Fruit fly (Drosophila melanogaster) whole organism, embryonic: ENCODE data around the gene CG5171.
A peak's percentile ranks its signal among the peaks of the same experiment; 100 is the strongest.

Experiments
- Atf3 ChIP-seq: fragments of 200-800 bp; sonication (Bioruptor generic); optimal IDR thresholded peaks from 3 replicates; lab custom pipeline; 2016; ENCODE audit warnings: missing biosample characterization, missing genetic modification characterization
- CG11560 ChIP-seq: fragments of 200-800 bp; sonication (Bioruptor generic); IDR thresholded peaks from 3 replicates; pipeline ENCODE4 v1.3.6; 2022; ENCODE audit warnings: missing biosample characterization, missing genetic modification characterization
- CG1647 ChIP-seq: fragments of 200-800 bp; sonication (Bioruptor generic); optimal IDR thresholded peaks from 3 replicates; lab custom pipeline; 2016; ENCODE audit warnings: missing biosample characterization, missing genetic modification characterization
- CG17186 ChIP-seq: fragments of 200-800 bp; sonication (Bioruptor generic); optimal IDR thresholded peaks from 3 replicates; lab custom pipeline; 2017; ENCODE audit warnings: missing biosample characterization, missing genetic modification reagents, missing genetic modification characterization
- CG17829 ChIP-seq: fragments of 200-800 bp; optimal IDR thresholded peaks from 2 replicates; lab custom pipeline; 2019; ENCODE audit warnings: missing biosample characterization, mild to moderate bottlenecking, missing genetic modification characterization, moderate library complexity
- CG18011 ChIP-seq: fragments of 200-800 bp; sonication (Bioruptor generic); optimal IDR thresholded peaks from 2 replicates; lab custom pipeline; 2017; ENCODE audit warnings: missing biosample characterization, missing genetic modification characterization, mild to moderate bottlenecking, moderate library complexity, missing genotype
- CG18262 ChIP-seq: fragments of 200-800 bp; optimal IDR thresholded peaks from 3 replicates; lab custom pipeline; 2019; ENCODE audit warnings: missing biosample characterization, mild to moderate bottlenecking, missing genetic modification characterization, moderate library complexity
- CG3281 ChIP-seq: fragments of 200-800 bp; sonication (Bioruptor generic); optimal IDR thresholded peaks from 3 replicates; lab custom pipeline; 2017; ENCODE audit warnings: missing biosample characterization, mild to moderate bottlenecking, missing genetic modification characterization
- CG43689 ChIP-seq: fragments of 200-800 bp; sonication (Bioruptor generic); IDR thresholded peaks from 2 replicates; pipeline ENCODE4 v1.3.6; 2022; ENCODE audit warnings: missing biosample characterization, missing genetic modification characterization
- CG6654 ChIP-seq: fragments of 200-800 bp; sonication (Bioruptor generic); optimal IDR thresholded peaks from 2 replicates; lab custom pipeline; 2017; ENCODE audit warnings: missing biosample characterization, mild to moderate bottlenecking, missing genetic modification characterization
- CG7372 ChIP-seq: fragments of 200-800 bp; sonication (Bioruptor generic); IDR thresholded peaks from 2 replicates; pipeline ENCODE4 v1.3.6; 2022; ENCODE audit warnings: missing biosample characterization, missing genetic modification characterization
- CG8388 ChIP-seq: fragments of 200-800 bp; sonication (Bioruptor generic); optimal IDR thresholded peaks from 2 replicates; lab custom pipeline; 2019; ENCODE audit warnings: missing biosample characterization, mild to moderate bottlenecking, missing genetic modification characterization, moderate library complexity
- CG9727 ChIP-seq: fragments of 200-800 bp; sonication (Bioruptor generic); optimal IDR thresholded peaks from 3 replicates; lab custom pipeline; 2017; ENCODE audit warnings: missing biosample characterization, mild to moderate bottlenecking, missing genetic modification characterization
- Deaf1 ChIP-seq: fragments of 200-800 bp; optimal IDR thresholded peaks from 3 replicates; lab custom pipeline; 2019; ENCODE audit warnings: missing biosample characterization, mild to moderate bottlenecking, missing genetic modification characterization, moderate library complexity
- Dek ChIP-seq: fragments of 200-800 bp; sonication (Bioruptor generic); optimal IDR thresholded peaks from 3 replicates; lab custom pipeline; 2019; ENCODE audit warnings: missing biosample characterization, mild to moderate bottlenecking, missing genetic modification characterization, moderate library complexity
- Dfd ChIP-seq, 2 experiments: fragments of >200 bp; optimal IDR thresholded peaks; 2 replicates each; lab custom pipeline; 2017; ENCODE audit warnings: missing biosample characterization in 2 of 2, missing genetic modification characterization in 2 of 2
- Doc3 ChIP-seq: fragments of 200-800 bp; sonication (Bioruptor generic); IDR thresholded peaks from 3 replicates; pipeline ENCODE4 v1.3.6; 2022; ENCODE audit warnings: missing biosample characterization, missing genetic modification characterization; ENCODE audit not compliant: partially characterized antibody
- Dref ChIP-seq: fragments of 200-800 bp; sonication (Bioruptor generic); IDR thresholded peaks from 2 replicates; pipeline ENCODE4 v1.3.6; 2022; ENCODE audit warnings: missing biosample characterization, missing genetic modification characterization
- Elba2 ChIP-seq: fragments of 200-800 bp; sonication (Bioruptor generic); optimal IDR thresholded peaks from 3 replicates; lab custom pipeline; 2016; ENCODE audit warnings: missing biosample characterization, missing genetic modification characterization
- HHEX ChIP-seq: fragments of 200-800 bp; sonication (Bioruptor generic); optimal IDR thresholded peaks from 3 replicates; lab custom pipeline; 2017; ENCODE audit warnings: missing biosample characterization, mild to moderate bottlenecking, missing genetic modification characterization, missing genetic modification reagents
- HmgD ChIP-seq: fragments of 200-800 bp; sonication (Bioruptor generic); optimal IDR thresholded peaks from 3 replicates; lab custom pipeline; 2016; ENCODE audit warnings: missing biosample characterization, missing genetic modification characterization
- Hr78 ChIP-seq, 2 experiments: fragments of 200-800 bp in 1 of 2; fragments of >200 bp in 1 of 2; sonication (Bioruptor generic) in 1 of 2; optimal IDR thresholded peaks; 2 replicates each; lab custom pipeline; 2017 to 2019; ENCODE audit warnings: missing biosample characterization in 2 of 2, missing genetic modification characterization in 2 of 2, mild to moderate bottlenecking in 1 of 2, moderate library complexity in 1 of 2
- Lhr ChIP-seq: fragments of 200-800 bp; sonication (Bioruptor generic); optimal IDR thresholded peaks from 3 replicates; lab custom pipeline; 2017; ENCODE audit warnings: mild to moderate bottlenecking, missing biosample characterization, missing genetic modification reagents, missing genetic modification characterization
- Lim3 ChIP-seq: fragments of 200-800 bp; sonication (Bioruptor generic); IDR thresholded peaks from 2 replicates; pipeline ENCODE4 v1.3.6; 2022; ENCODE audit warnings: missing biosample characterization, missing genetic modification characterization
- NK7.1 ChIP-seq: fragments of 200-800 bp; sonication (Bioruptor generic); optimal IDR thresholded peaks from 3 replicates; lab custom pipeline; 2016; ENCODE audit warnings: missing biosample characterization, missing genetic modification characterization
- Neu2 ChIP-seq: fragments of 200-800 bp; sonication (Bioruptor generic); optimal IDR thresholded peaks from 3 replicates; lab custom pipeline; 2016; ENCODE audit warnings: missing biosample characterization, missing genetic modification characterization, borderline replicate concordance
- Optix ChIP-seq: fragments of 200-800 bp; sonication (Bioruptor generic); IDR thresholded peaks from 3 replicates; pipeline ENCODE4 v1.3.6; 2022; ENCODE audit warnings: missing biosample characterization, missing genetic modification characterization
- Poxn ChIP-seq: fragments of 200-800 bp; sonication (Bioruptor generic); IDR thresholded peaks from 2 replicates; pipeline ENCODE4 v1.3.6; 2022; ENCODE audit warnings: missing biosample characterization, missing genetic modification characterization
- YL-1 ChIP-seq: fragments of 200-800 bp; sonication (Bioruptor generic); optimal IDR thresholded peaks from 3 replicates; lab custom pipeline; 2017; ENCODE audit warnings: missing biosample characterization, mild to moderate bottlenecking, missing genetic modification characterization
- ap ChIP-seq: fragments of 200-800 bp; sonication (Bioruptor generic); IDR thresholded peaks from 2 replicates; pipeline ENCODE4 v1.3.6; 2022; ENCODE audit warnings: missing biosample characterization, missing genetic modification characterization
- bowl ChIP-seq: fragments of 200-800 bp; sonication (Bioruptor generic); IDR thresholded peaks from 2 replicates; pipeline ENCODE4 v1.3.6; 2022; ENCODE audit warnings: missing biosample characterization, missing genetic modification characterization
- ci ChIP-seq: fragments of 200-800 bp; sonication (Bioruptor generic); IDR thresholded peaks from 3 replicates; pipeline ENCODE4 v1.3.6; 2022; ENCODE audit warnings: missing biosample characterization, missing genetic modification characterization
- da ChIP-seq: fragments of 200-800 bp; sonication (Bioruptor generic); optimal IDR thresholded peaks from 2 replicates; lab custom pipeline; 2016; ENCODE audit warnings: missing biosample characterization, missing genetic modification characterization
- dm ChIP-seq: fragments of 200-800 bp; sonication (Bioruptor generic); optimal IDR thresholded peaks from 3 replicates; lab custom pipeline; 2016; ENCODE audit warnings: missing biosample characterization, missing genetic modification characterization
- exex ChIP-seq: fragments of 200-800 bp; sonication (Bioruptor generic); optimal IDR thresholded peaks from 4 replicates; lab custom pipeline; 2018; ENCODE audit warnings: missing biosample characterization, mild to moderate bottlenecking, missing genetic modification characterization, moderate library complexity
- fd64A ChIP-seq: fragments of 200-800 bp; sonication (Bioruptor generic); optimal IDR thresholded peaks from 3 replicates; lab custom pipeline; 2018; ENCODE audit warnings: missing biosample characterization, mild to moderate bottlenecking, missing genetic modification characterization
- gcm ChIP-seq: fragments of 200-800 bp; sonication (Bioruptor generic); optimal IDR thresholded peaks from 2 replicates; lab custom pipeline; 2019; ENCODE audit warnings: missing biosample characterization, mild to moderate bottlenecking, missing genetic modification characterization, moderate library complexity
- hbn ChIP-seq: fragments of 200-800 bp; sonication (Bioruptor generic); IDR thresholded peaks from 2 replicates; pipeline ENCODE4 v1.3.6; 2022; ENCODE audit warnings: missing biosample characterization, missing genetic modification characterization; ENCODE audit not compliant: partially characterized antibody
- hkb ChIP-seq, 2 experiments: fragments of 200-800 bp in 1 of 2; fragments of >200 bp in 1 of 2; sonication (Bioruptor generic) in 1 of 2; IDR thresholded peaks in 1 of 2; optimal IDR thresholded peaks in 1 of 2; 2 replicates each; pipeline versions ENCODE4 v1.3.6 to Lab custom; 2017 to 2022; ENCODE audit warnings: missing biosample characterization in 1 of 2, missing genetic modification characterization in 1 of 2
- klu ChIP-seq: fragments of 200-800 bp; sonication (Bioruptor generic); IDR thresholded peaks from 2 replicates; pipeline ENCODE4 v1.3.6; 2022; ENCODE audit warnings: missing biosample characterization, missing genetic modification characterization
- otp ChIP-seq: fragments of 200-800 bp; sonication (Bioruptor generic); IDR thresholded peaks from 3 replicates; pipeline ENCODE4, ENCODE4 v1.3.6; 2022; ENCODE audit warnings: missing biosample characterization, missing genetic modification characterization
- ro ChIP-seq: fragments of 200-800 bp; sonication (Bioruptor generic); IDR thresholded peaks from 2 replicates; pipeline ENCODE4 v1.3.6; 2022; ENCODE audit warnings: missing biosample characterization, missing genetic modification characterization
- row ChIP-seq: fragments of 200-800 bp; sonication (Bioruptor generic); IDR thresholded peaks from 3 replicates; pipeline ENCODE4 v1.3.6; 2022; ENCODE audit warnings: missing biosample characterization, missing genetic modification characterization
- run ChIP-seq: fragments of 200-800 bp; sonication (Bioruptor generic); optimal IDR thresholded peaks from 3 replicates; lab custom pipeline; 2018; ENCODE audit warnings: missing biosample characterization, mild to moderate bottlenecking, missing genetic modification characterization
- sens ChIP-seq: fragments of 200-800 bp; sonication (Bioruptor generic); peaks from one replicate; lab custom pipeline; 2016; ENCODE audit warnings: missing biosample characterization, missing genetic modification characterization
- seq ChIP-seq: fragments of 200-800 bp; sonication (Bioruptor generic); IDR thresholded peaks from 2 replicates; pipeline ENCODE4 v1.3.6; 2022; ENCODE audit warnings: missing biosample characterization, missing genetic modification characterization
- sisA ChIP-seq: fragments of 200-800 bp; sonication (Bioruptor generic); IDR thresholded peaks from 2 replicates; pipeline ENCODE4 v1.3.6; 2022; ENCODE audit warnings: missing biosample characterization, missing genetic modification characterization
- stc ChIP-seq: fragments of 200-800 bp; sonication (Bioruptor generic); IDR thresholded peaks from 2 replicates; pipeline ENCODE4 v1.3.6; 2022; ENCODE audit warnings: missing biosample characterization, missing genetic modification characterization
- sug ChIP-seq: fragments of 200-800 bp; optimal IDR thresholded peaks from 2 replicates; lab custom pipeline; 2019; ENCODE audit warnings: missing biosample characterization, mild to moderate bottlenecking, missing genetic modification characterization, moderate library complexity
- tx ChIP-seq: fragments of 200-800 bp; sonication (Bioruptor generic); optimal IDR thresholded peaks from 2 replicates; lab custom pipeline; 2016; ENCODE audit warnings: missing biosample characterization, missing genetic modification characterization
- zf30C ChIP-seq: fragments of 200-800 bp; sonication (Bioruptor generic); optimal IDR thresholded peaks from 3 replicates; lab custom pipeline; 2018; ENCODE audit warnings: missing biosample characterization, mild to moderate bottlenecking, missing genetic modification characterization

Gene CG5171

dm6 chr2L:7396962-7397361 is 4.2 kb upstream of the CG5171 start (continued):
- no peak for TF ChIP-seq Elba2
- no peak for TF ChIP-seq CG17186
- no peak for TF ChIP-seq sug (tag; lab: Kevin White, UChicago)
- TF ChIP-seq gcm (GFP tag; lab: Kevin White, UChicago) = peak; percentile 19
- peak; percentile 49 for TF ChIP-seq Dek (tag; lab: Kevin White, UChicago)
- TF ChIP-seq Atf3 = no peak
- TF ChIP-seq CG11560 (tag; lab: Robert Waterston, UW) = no peak
- TF ChIP-seq da = no peak
- TF ChIP-seq CG18262 (tag; lab: Kevin White, UChicago) = peak; percentile 55
- TF ChIP-seq CG3281 (GFP tag; lab: Kevin White, UChicago) = peak; percentile 67
- no peak for TF ChIP-seq Lim3 (GFP tag; lab: Robert Waterston, UW)
- TF ChIP-seq zf30C (GFP tag; lab: Kevin White, UChicago) = no peak
- peak; percentile 92 for TF ChIP-seq sens
- peak; percentile 60 for TF ChIP-seq CG8388
- peak; percentile 22 for TF ChIP-seq CG18011 (GFP tag; lab: Kevin White, UChicago)
- TF ChIP-seq fd64A = no peak
- TF ChIP-seq Hr78 (GFP tag; optimal IDR thresholded peaks at IDR 0.05; lab: Kevin White, UChicago) = no peak
- TF ChIP-seq seq = peak; percentile 58
- no peak for TF ChIP-seq Doc3 (GFP tag; lab: Robert Waterston, UW)
- TF ChIP-seq bowl (GFP tag; lab: Robert Waterston, UW) = no peak
- peak; percentile 62 for TF ChIP-seq sisA (GFP tag; lab: Robert Waterston, UW)
- no peak for TF ChIP-seq Lhr (GFP tag; lab: Kevin White, UChicago)
- TF ChIP-seq CG7372 (GFP tag; lab: Robert Waterston, UW) = peak; percentile 64
- peak; percentile 60 for TF ChIP-seq run (tag; lab: Kevin White, UChicago)
- TF ChIP-seq otp = peak; percentile 72
- no peak for TF ChIP-seq Poxn (GFP tag; lab: Robert Waterston, UW)
- peak; percentile 23 for TF ChIP-seq NK7.1 (GFP tag; lab: Kevin White, UChicago)
- no peak for TF ChIP-seq Neu2 (GFP tag; lab: Kevin White, UChicago)
- no peak for TF ChIP-seq CG1647 (GFP tag; lab: Kevin White, UChicago)
- TF ChIP-seq row (GFP tag; lab: Robert Waterston, UW) = peak; percentile 80
- TF ChIP-seq ro (GFP tag; lab: Robert Waterston, UW) = 0 out of 2 replicates have a peak, but pooled peaks have one; percentile 41
- TF ChIP-seq tx (GFP tag; lab: Kevin White, UChicago) = no peak
- no peak for TF ChIP-seq HmgD (GFP tag; lab: Kevin White, UChicago)
- peak; percentile 2 for TF ChIP-seq CG6654 (GFP tag; lab: Kevin White, UChicago)
- no peak for TF ChIP-seq dm (GFP tag; lab: Kevin White, UChicago)
- TF ChIP-seq Dfd (GFP tag; optimal IDR thresholded peaks at IDR 0.05; lab: Kevin White, UChicago) = no peak
- peak; percentile 5 for TF ChIP-seq Deaf1 (tag; lab: Kevin White, UChicago)
- peak; percentile 67 for TF ChIP-seq stc (GFP tag; lab: Robert Waterston, UW)
- TF ChIP-seq CG9727 (GFP tag; lab: Kevin White, UChicago) = peak; percentile 35
- peak; percentile 39 for TF ChIP-seq ap (GFP tag; lab: Robert Waterston, UW)
- no peak for TF ChIP-seq YL-1
- TF ChIP-seq klu = peak; percentile 58; the same call in 1 of the 2 replicates
- no peak for TF ChIP-seq Dref (GFP tag; lab: Robert Waterston, UW)
- no peak for TF ChIP-seq hkb (optimal IDR thresholded peaks at IDR 0.05; lab: Kevin White, UChicago)
- peak; percentile 81 for TF ChIP-seq hkb (GFP tag; IDR thresholded peaks at IDR 0.05; lab: Robert Waterston, UW)
- no peak for TF ChIP-seq hbn
- TF ChIP-seq CG17829 = peak; percentile 46
- 0 out of 3 replicates have a peak, but pooled peaks have one; percentile 9 for TF ChIP-seq Optix (GFP tag; lab: Robert Waterston, UW)
- peak; percentile 80 for TF ChIP-seq ci (GFP tag; lab: Robert Waterston, UW)
- TF ChIP-seq HHEX (GFP tag; lab: Kevin White, UChicago) = peak; percentile 69
- TF ChIP-seq CG43689 = no peak
- TF ChIP-seq exex = no peak
